Fruit fly (Drosophila melanogaster): ENCODE measurements around the gene hwt.

The hwt gene

dm6 chrX:12591223-12592120 lies 23.2 kb upstream of the hwt start:
- TF ChIP-seq Myc (optimal IDR thresholded peaks at IDR 0.05) (no peak), Sin3A (optimal IDR thresholded peaks at IDR 0.05) (no peak), insv (optimal IDR thresholded peaks at IDR 0.05) (no peak), ttk (optimal IDR thresholded peaks at IDR 0.05) (no peak), h (optimal IDR thresholded peaks at IDR 0.05) (no peak), psq (optimal IDR thresholded peaks at IDR 0.05) (no peak)

dm6 chrX:12583870-12584390 lies 15.7 kb upstream of the hwt start:
- no peak for TF ChIP-seq Myc (optimal IDR thresholded peaks at IDR 0.05)
- TF ChIP-seq h (optimal IDR thresholded peaks at IDR 0.05) = no peak
- TF ChIP-seq ttk (optimal IDR thresholded peaks at IDR 0.05) = no peak
- no peak for TF ChIP-seq insv (optimal IDR thresholded peaks at IDR 0.05)
- no peak for TF ChIP-seq Sin3A (optimal IDR thresholded peaks at IDR 0.05)
- no peak for TF ChIP-seq psq (optimal IDR thresholded peaks at IDR 0.05)

dm6 chrX:12582984-12583869 lies 15.0 kb upstream of the hwt start, which contains the start of gene Pits:
Gene Pits, minus strand, starts transcription at chrX:12583193.
- TF ChIP-seq insv (optimal IDR thresholded peaks at IDR 0.05) = no peak
- no peak for TF ChIP-seq h (optimal IDR thresholded peaks at IDR 0.05)
- no peak for TF ChIP-seq psq (optimal IDR thresholded peaks at IDR 0.05)
- no peak for TF ChIP-seq Sin3A (optimal IDR thresholded peaks at IDR 0.05)
- no peak for TF ChIP-seq Myc (optimal IDR thresholded peaks at IDR 0.05)
- TF ChIP-seq ttk (optimal IDR thresholded peaks at IDR 0.05) = no peak

- no peak for TF ChIP-seq insv (optimal IDR thresholded peaks at IDR 0.05)
- no peak for TF ChIP-seq h (optimal IDR thresholded peaks at IDR 0.05)
- no peak for TF ChIP-seq Sin3A (optimal IDR thresholded peaks at IDR 0.05)
- no peak for TF ChIP-seq Myc (optimal IDR thresholded peaks at IDR 0.05)
- no peak for TF ChIP-seq ttk (optimal IDR thresholded peaks at IDR 0.05)
- no peak for TF ChIP-seq psq (optimal IDR thresholded peaks at IDR 0.05)
Measured at dm6 chrX:12582661-12582983, 14.4 kb upstream of the hwt start.

dm6 chrX:12581894-12582293 lies 13.6 kb upstream of the hwt start:
- TF ChIP-seq Sin3A (optimal IDR thresholded peaks at IDR 0.05) (no peak), ttk (optimal IDR thresholded peaks at IDR 0.05) (peak; percentile 99)

dm6 chrX:12581305-12581676 lies 13.0 kb upstream of the hwt start:
- TF ChIP-seq ttk (optimal IDR thresholded peaks at IDR 0.05) (no peak), insv (optimal IDR thresholded peaks at IDR 0.05) (no peak), Sin3A (optimal IDR thresholded peaks at IDR 0.05) (no peak), psq (optimal IDR thresholded peaks at IDR 0.05) (no peak), h (optimal IDR thresholded peaks at IDR 0.05) (no peak), Myc (optimal IDR thresholded peaks at IDR 0.05) (no peak)

- TF ChIP-seq Myc (optimal IDR thresholded peaks at IDR 0.05) (no peak), ttk (optimal IDR thresholded peaks at IDR 0.05) (no peak), Sin3A (optimal IDR thresholded peaks at IDR 0.05) (no peak), psq (optimal IDR thresholded peaks at IDR 0.05) (no peak), insv (optimal IDR thresholded peaks at IDR 0.05) (no peak), h (optimal IDR thresholded peaks at IDR 0.05) (no peak)
Measured at dm6 chrX:12580498-12581304, 12.4 kb upstream of the hwt start.

dm6 chrX:12580040-12580497 lies 11.8 kb upstream of the hwt start:
- no peak for TF ChIP-seq insv (optimal IDR thresholded peaks at IDR 0.05)
- TF ChIP-seq h (optimal IDR thresholded peaks at IDR 0.05) = no peak
- no peak for TF ChIP-seq ttk (optimal IDR thresholded peaks at IDR 0.05)
- no peak for TF ChIP-seq psq (optimal IDR thresholded peaks at IDR 0.05)
- TF ChIP-seq Sin3A (optimal IDR thresholded peaks at IDR 0.05) = no peak

dm6 chrX:12579506-12579999 lies 11.3 kb upstream of the hwt start:
- TF ChIP-seq h (optimal IDR thresholded peaks at IDR 0.05) (no peak), psq (optimal IDR thresholded peaks at IDR 0.05) (no peak), ttk (optimal IDR thresholded peaks at IDR 0.05) (no peak), Myc (optimal IDR thresholded peaks at IDR 0.05) (no peak), insv (optimal IDR thresholded peaks at IDR 0.05) (no peak), Sin3A (optimal IDR thresholded peaks at IDR 0.05) (no peak)

dm6 chrX:12578701-12579372 lies 10.6 kb upstream of the hwt start:
- TF ChIP-seq insv (optimal IDR thresholded peaks at IDR 0.05) = no peak
- no peak for TF ChIP-seq ttk (optimal IDR thresholded peaks at IDR 0.05)
- TF ChIP-seq Sin3A (optimal IDR thresholded peaks at IDR 0.05) = no peak
- TF ChIP-seq psq (optimal IDR thresholded peaks at IDR 0.05) = no peak
- no peak for TF ChIP-seq h (optimal IDR thresholded peaks at IDR 0.05)
- TF ChIP-seq Myc (optimal IDR thresholded peaks at IDR 0.05) = no peak

dm6 chrX:12578328-12578700 lies 10.1 kb upstream of the hwt start:
- TF ChIP-seq Sin3A (optimal IDR thresholded peaks at IDR 0.05) = no peak
- no peak for TF ChIP-seq insv (optimal IDR thresholded peaks at IDR 0.05)
- TF ChIP-seq h (optimal IDR thresholded peaks at IDR 0.05) = no peak
